Worm (Caenorhabditis elegans) whole organism, L3 larva: ENCODE measurements around the gene T28A8.5.

Source experiments
- nhr-25 ChIP-seq: sonication (generic microtip); optimal IDR thresholded peaks from 2 replicates; lab custom pipeline; 2017; ENCODE audit warnings: missing biosample characterization, missing genetic modification characterization
- pqm-1 ChIP-seq: fragments of 150-350 bp; optimal IDR thresholded peaks from 2 replicates; lab custom pipeline; 2017; ENCODE audit warnings: missing biosample characterization, missing genetic modification characterization, inconsistent platforms
- snpc-4 ChIP-seq: fragments of 150-350 bp; optimal IDR thresholded peaks from 2 replicates; lab custom pipeline; 2014; ENCODE audit warnings: missing biosample characterization, missing genetic modification characterization

- TF ChIP-seq snpc-4 (tag; lab: Kevin White, UChicago) (no peak), pqm-1 (tag; lab: Kevin White, UChicago) (no peak), nhr-25 (no peak)
Observed at ce11 chrIII:13452824-13453223, 48.6 kb upstream of the T28A8.5 start.
